Fruit fly (Drosophila melanogaster): ENCODE results near the gene RhoGEF3.

RhoGEF3 gene

DNA sequence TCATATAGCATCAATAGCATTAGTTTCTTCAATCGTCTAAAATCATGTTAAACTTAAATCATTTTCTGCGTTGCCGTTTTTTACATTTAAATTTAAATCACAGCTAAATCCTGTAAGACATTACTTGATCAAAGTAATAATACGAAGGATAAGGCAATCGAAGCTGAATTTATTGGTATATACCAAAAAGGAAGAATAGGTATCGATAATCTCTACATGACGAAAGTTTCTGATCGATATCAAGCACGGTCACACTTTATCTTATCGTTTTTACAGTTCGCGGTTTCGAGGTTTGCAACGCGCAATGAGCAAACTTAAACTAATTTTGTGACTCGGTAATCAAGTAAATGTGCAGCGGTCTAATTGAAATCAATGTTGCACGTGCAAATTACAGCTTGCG lies 50.6 kb downstream of the RhoGEF3 start, which contains the start of the genes Atac3 and Ptpmeg (continued):
- TF ChIP-seq CG12219 (GFP tag; optimal IDR thresholded peaks at IDR 0.05) (no peak), prd (optimal IDR thresholded peaks at IDR 0.05) (no peak), prd (GFP tag; IDR thresholded peaks at IDR 0.05) (no peak), lov (optimal IDR thresholded peaks at IDR 0.05) (no peak), lov (GFP tag; IDR thresholded peaks at IDR 0.05) (no peak), CG16779 (GFP tag; IDR thresholded peaks at IDR 0.05) (no peak), HHEX (GFP tag; optimal IDR thresholded peaks at IDR 0.05) (no peak), CG33557 (GFP tag; optimal IDR thresholded peaks at IDR 0.05) (no peak), exex (tag; optimal IDR thresholded peaks at IDR 0.05) (no peak), fu2 (GFP tag; optimal IDR thresholded peaks at IDR 0.05) (no peak), CG11085 (GFP tag; IDR thresholded peaks at IDR 0.05) (no peak), Bgb (GFP tag; IDR thresholded peaks at IDR 0.05; ENCODE audit: partially characterized antibody) (peak; percentile 18; the same call in 1 of the 2 replicates), CG3995 (GFP tag; optimal IDR thresholded peaks at IDR 0.05) (no peak), CG8944 (GFP tag; optimal IDR thresholded peaks at IDR 0.05) (no peak), her (GFP tag; optimal IDR thresholded peaks at IDR 0.05) (peak; percentile 42), HmgD (GFP tag; optimal IDR thresholded peaks at IDR 0.05) (no peak), knrl (GFP tag; IDR thresholded peaks at IDR 0.05; ENCODE audit: partially characterized antibody) (peak; percentile 42; the same call in 1 of the 3 replicates), B-H2 (GFP tag; optimal IDR thresholded peaks at IDR 0.05) (no peak), CG11247 (GFP tag; IDR thresholded peaks at IDR 0.05) (no peak), CG2129 (GFP tag; IDR thresholded peaks at IDR 0.05; ENCODE audit: partially characterized antibody) (no peak; the same call in 1 of the 2 replicates), inv (GFP tag; IDR thresholded peaks at IDR 0.05; ENCODE audit: partially characterized antibody) (0 out of 2 replicates have a peak, but pooled peaks have one; percentile 20), Hand (GFP tag; optimal IDR thresholded peaks at IDR 0.05) (no peak), eyg (GFP tag; optimal IDR thresholded peaks at IDR 0.05) (no peak), Nf-YB (GFP tag; optimal IDR thresholded peaks at IDR 0.05) (no peak), lab (GFP tag; optimal IDR thresholded peaks at IDR 0.05) (no peak), CG2889 (GFP tag; IDR thresholded peaks at IDR 0.05) (no peak), hth (optimal IDR thresholded peaks at IDR 0.05) (no peak), nerfin-1 (tag; optimal IDR thresholded peaks at IDR 0.05) (no peak), insv (GFP tag; optimal IDR thresholded peaks at IDR 0.05) (no peak), CG13123 (GFP tag; optimal IDR thresholded peaks at IDR 0.05) (no peak), CG3838 (GFP tag; optimal IDR thresholded peaks at IDR 0.05) (no peak), CG1024 (GFP tag; IDR thresholded peaks at IDR 0.05) (no peak), CG12071 (GFP tag; optimal IDR thresholded peaks at IDR 0.05) (no peak), CG17568 (GFP tag; optimal IDR thresholded peaks at IDR 0.05) (no peak), kah (GFP tag; optimal IDR thresholded peaks at IDR 0.05) (no peak), Xbp1 (GFP tag; optimal IDR thresholded peaks at IDR 0.05) (no peak), fd3F (GFP tag; optimal IDR thresholded peaks at IDR 0.05) (no peak), psq (GFP tag; optimal IDR thresholded peaks at IDR 0.05) (no peak), tap (tag; optimal IDR thresholded peaks at IDR 0.05) (no peak), CG31224 (GFP tag; IDR thresholded peaks at IDR 0.05) (no peak), Dref (GFP tag; IDR thresholded peaks at IDR 0.05) (peak; percentile 70), Hr51 (GFP tag; optimal IDR thresholded peaks at IDR 0.05) (no peak), CG30431 (GFP tag; optimal IDR thresholded peaks at IDR 0.05) (no peak), CG9817 (tag; optimal IDR thresholded peaks at IDR 0.05) (no peak), CG10462 (GFP tag; optimal IDR thresholded peaks at IDR 0.05) (no peak), YL-1 (GFP tag; optimal IDR thresholded peaks at IDR 0.05) (peak; percentile 43), Lhr (GFP tag; optimal IDR thresholded peaks at IDR 0.05) (peak; percentile 58), Dfd (GFP tag; optimal IDR thresholded peaks at IDR 0.05) (no peak), hb (GFP tag; IDR thresholded peaks at IDR 0.05; ENCODE audit: partially characterized antibody) (0 out of 3 replicates have a peak, but pooled peaks have one; percentile 17), CG2116 (GFP tag; optimal IDR thresholded peaks at IDR 0.05) (peak; percentile 70), CG30020 (tag; optimal IDR thresholded peaks at IDR 0.05) (peak; percentile 23)

Data from whole organism, embryonic.